Worm (Caenorhabditis elegans) whole organism, late embryonic: ENCODE results near the gene srh-159.

Experiments
- ama-1 ChIP-seq: fragments of 150-350 bp; optimal IDR thresholded peaks from 2 replicates; lab custom pipeline; 2014
- ceh-14 ChIP-seq: sonication (generic microtip); optimal IDR thresholded peaks from 2 replicates; lab custom pipeline; 2016; ENCODE audit warnings: missing genotype, missing genetic modification characterization, missing compliant biosample characterization
- ceh-18 ChIP-seq: sonication (generic microtip); optimal IDR thresholded peaks from 2 replicates; lab custom pipeline; 2016; ENCODE audit warnings: missing genetic modification characterization, missing compliant biosample characterization
- ceh-31 ChIP-seq: sonication (generic microtip); optimal IDR thresholded peaks from 2 replicates; lab custom pipeline; 2016; ENCODE audit warnings: missing genetic modification characterization, missing compliant biosample characterization
- eyg-1 ChIP-seq: sonication (generic microtip); optimal IDR thresholded peaks from 2 replicates; lab custom pipeline; 2016; ENCODE audit warnings: missing genotype, missing genetic modification characterization, missing compliant biosample characterization

ce11 chrV:17159430-17159924 lies 22.7 kb upstream of the srh-159 start, which contains the start of gene F40D4.12:
- TF ChIP-seq eyg-1 (no peak), ceh-31 (tag; lab: Kevin White, UChicago) (no peak), ceh-14 (tag; lab: Kevin White, UChicago) (no peak), ama-1 (lab: Kevin White, UChicago) (no peak), ceh-18 (tag; lab: Kevin White, UChicago) (no peak)
